Fruit fly (Drosophila melanogaster): ENCODE results near the gene MEP-1.

- TF ChIP-seq ss (GFP tag; optimal IDR thresholded peaks at IDR 0.05) (no peak), CG6854 (GFP tag; optimal IDR thresholded peaks at IDR 0.05) (no peak), CG3032 (tag; optimal IDR thresholded peaks at IDR 0.05) (no peak), CG6276 (GFP tag; optimal IDR thresholded peaks at IDR 0.05) (no peak), CG4318 (GFP tag; optimal IDR thresholded peaks at IDR 0.05) (no peak), Lpt (GFP tag; optimal IDR thresholded peaks at IDR 0.05) (no peak), CG3919 (GFP tag; optimal IDR thresholded peaks at IDR 0.05) (no peak), Smox (GFP tag; optimal IDR thresholded peaks at IDR 0.05) (no peak), Eip93F (GFP tag; optimal IDR thresholded peaks at IDR 0.05) (no peak), CG7368 (GFP tag; optimal IDR thresholded peaks at IDR 0.05) (no peak), achi (GFP tag; optimal IDR thresholded peaks at IDR 0.05) (no peak)
Measured at dm6 chr3L:2659339-2659738, 27.8 kb downstream of the MEP-1 start, which contains the start of gene CG33233.
